Fruit fly (Drosophila melanogaster) whole organism, embryonic: ENCODE data around the gene CG5070.

Experiments
- B-H1 ChIP-seq: fragments of 200-800 bp; sonication (Bioruptor generic); IDR thresholded peaks from 3 replicates; pipeline ENCODE4 v1.3.6; 2022; ENCODE audit warnings: missing biosample characterization, missing genetic modification characterization
- Bdp1 ChIP-seq: fragments of 200-800 bp; sonication (Bioruptor generic); optimal IDR thresholded peaks from 3 replicates; lab custom pipeline; 2016; ENCODE audit warnings: missing biosample characterization, missing genetic modification characterization
- CG10147 ChIP-seq: fragments of 200-800 bp; sonication (Bioruptor generic); optimal IDR thresholded peaks from 2 replicates; lab custom pipeline; 2019; ENCODE audit warnings: missing biosample characterization, mild to moderate bottlenecking, missing genetic modification characterization, moderate library complexity
- CG10267 ChIP-seq: fragments of 200-800 bp; sonication (Bioruptor generic); optimal IDR thresholded peaks from 2 replicates; lab custom pipeline; 2018; ENCODE audit warnings: missing biosample characterization, mild to moderate bottlenecking, missing genetic modification characterization, moderate library complexity
- CG1647 ChIP-seq: fragments of 200-800 bp; sonication (Bioruptor generic); optimal IDR thresholded peaks from 3 replicates; lab custom pipeline; 2016; ENCODE audit warnings: missing biosample characterization, missing genetic modification characterization
- CG16815 ChIP-seq: fragments of 200-800 bp; sonication (Bioruptor generic); optimal IDR thresholded peaks from 3 replicates; lab custom pipeline; 2017; ENCODE audit warnings: missing biosample characterization, mild to moderate bottlenecking, missing genetic modification characterization
- CG2202 ChIP-seq: fragments of 200-800 bp; sonication (Bioruptor generic); optimal IDR thresholded peaks from 2 replicates; lab custom pipeline; 2018; ENCODE audit warnings: missing biosample characterization, mild to moderate bottlenecking, missing genetic modification characterization
- CG2678 ChIP-seq: fragments of 200-800 bp; sonication (Bioruptor generic); optimal IDR thresholded peaks from 3 replicates; lab custom pipeline; 2019; ENCODE audit warnings: missing biosample characterization, mild to moderate bottlenecking, missing genetic modification characterization, moderate library complexity
- CG30403 ChIP-seq: fragments of 200-800 bp; sonication (Bioruptor generic); optimal IDR thresholded peaks from 3 replicates; lab custom pipeline; 2016; ENCODE audit warnings: missing biosample characterization, missing genetic modification characterization
- CG3847 ChIP-seq: fragments of 200-800 bp; sonication (Bioruptor generic); IDR thresholded peaks from 2 replicates; pipeline ENCODE4 v1.3.6; 2022; ENCODE audit warnings: missing biosample characterization, missing genetic modification characterization
- CG4282 ChIP-seq: fragments of 200-800 bp; sonication (Bioruptor generic); optimal IDR thresholded peaks from 2 replicates; lab custom pipeline; 2016; ENCODE audit warnings: missing biosample characterization, missing genetic modification characterization
- CG43689 ChIP-seq: fragments of 200-800 bp; sonication (Bioruptor generic); IDR thresholded peaks from 2 replicates; pipeline ENCODE4 v1.3.6; 2022; ENCODE audit warnings: missing biosample characterization, missing genetic modification characterization
- CG4730 ChIP-seq: fragments of 200-800 bp; sonication (Bioruptor generic); IDR thresholded peaks from 2 replicates; pipeline ENCODE4 v1.3.6; 2022; ENCODE audit warnings: missing biosample characterization, missing genetic modification characterization
- CG6765 ChIP-seq: fragments of 200-800 bp; sonication (Bioruptor generic); optimal IDR thresholded peaks from 3 replicates; lab custom pipeline; 2017; ENCODE audit warnings: missing biosample characterization, mild to moderate bottlenecking, missing genetic modification characterization
- CG7786 ChIP-seq: fragments of 200-800 bp; sonication (Bioruptor generic); optimal IDR thresholded peaks from 2 replicates; lab custom pipeline; 2016; ENCODE audit warnings: missing biosample characterization, missing genetic modification characterization
- CG8388 ChIP-seq: fragments of 200-800 bp; sonication (Bioruptor generic); optimal IDR thresholded peaks from 2 replicates; lab custom pipeline; 2019; ENCODE audit warnings: missing biosample characterization, mild to moderate bottlenecking, missing genetic modification characterization, moderate library complexity
- CG8478 ChIP-seq: fragments of >200 bp; optimal IDR thresholded peaks from 2 replicates; lab custom pipeline; 2018
- CG8924 ChIP-seq: fragments of 200-800 bp; optimal IDR thresholded peaks from 3 replicates; lab custom pipeline; 2019; ENCODE audit warnings: missing biosample characterization, mild to moderate bottlenecking, missing genetic modification characterization, moderate library complexity
- CHES-1-like ChIP-seq: fragments of 200-800 bp; sonication (Bioruptor generic); optimal IDR thresholded peaks from 2 replicates; lab custom pipeline; 2016; ENCODE audit warnings: missing biosample characterization, missing genetic modification characterization
- Fer1 ChIP-seq: fragments of 200-800 bp; sonication (Bioruptor generic); optimal IDR thresholded peaks from 2 replicates; lab custom pipeline; 2017; ENCODE audit warnings: missing biosample characterization, mild to moderate bottlenecking, missing genetic modification characterization
- Fer3 ChIP-seq: fragments of 200-800 bp; sonication (Bioruptor generic); optimal IDR thresholded peaks from 2 replicates; lab custom pipeline; 2018; ENCODE audit warnings: missing biosample characterization, mild to moderate bottlenecking, missing genetic modification characterization, moderate library complexity
- HLH3B ChIP-seq: fragments of 200-800 bp; sonication (Bioruptor generic); IDR thresholded peaks from 2 replicates; pipeline ENCODE4 v1.3.6; 2022; ENCODE audit warnings: missing biosample characterization, missing genetic modification characterization
- Hand ChIP-seq: fragments of 200-800 bp; sonication (Bioruptor generic); optimal IDR thresholded peaks from 2 replicates; lab custom pipeline; 2017; ENCODE audit warnings: mild to moderate bottlenecking, missing biosample characterization, missing genetic modification reagents, missing genetic modification characterization
- Lhr ChIP-seq: fragments of 200-800 bp; sonication (Bioruptor generic); optimal IDR thresholded peaks from 3 replicates; lab custom pipeline; 2017; ENCODE audit warnings: mild to moderate bottlenecking, missing biosample characterization, missing genetic modification reagents, missing genetic modification characterization
- Meics ChIP-seq: fragments of 200-800 bp; sonication (Bioruptor generic); optimal IDR thresholded peaks from 2 replicates; lab custom pipeline; 2017; ENCODE audit warnings: missing biosample characterization, mild to moderate bottlenecking, missing genetic modification characterization
- NC2α ChIP-seq: fragments of 200-800 bp; sonication (Bioruptor generic); optimal IDR thresholded peaks from 2 replicates; lab custom pipeline; 2016; ENCODE audit warnings: missing biosample characterization, missing genetic modification characterization
- NfI ChIP-seq: fragments of 200-800 bp; sonication (Bioruptor generic); optimal IDR thresholded peaks from 3 replicates; lab custom pipeline; 2018; ENCODE audit warnings: missing biosample characterization, mild to moderate bottlenecking, missing genetic modification characterization, moderate library complexity
- Oli ChIP-seq: fragments of 200-800 bp; sonication (Bioruptor generic); optimal IDR thresholded peaks from 2 replicates; lab custom pipeline; 2018; ENCODE audit warnings: missing biosample characterization, mild to moderate bottlenecking, missing genetic modification characterization, moderate library complexity
- Ptx1 ChIP-seq: fragments of 200-800 bp; sonication (Bioruptor generic); IDR thresholded peaks from 2 replicates; pipeline ENCODE4 v1.3.6; 2022; ENCODE audit warnings: missing biosample characterization, missing genetic modification characterization
- Six4 ChIP-seq: fragments of 200-800 bp; sonication (Bioruptor generic); optimal IDR thresholded peaks from 2 replicates; lab custom pipeline; 2016; ENCODE audit warnings: missing biosample characterization, missing genetic modification characterization
- bcd ChIP-seq: fragments of 200-800 bp; sonication (Bioruptor generic); optimal IDR thresholded peaks from 2 replicates; lab custom pipeline; 2017; ENCODE audit warnings: missing biosample characterization, mild to moderate bottlenecking, missing genetic modification characterization
- bsh ChIP-seq, 2 experiments: fragments of 200-800 bp; sonication (Bioruptor generic); optimal IDR thresholded peaks; 2 replicates each; lab custom pipeline; 2017 to 2018; ENCODE audit warnings: mild to moderate bottlenecking in 2 of 2, missing biosample characterization in 2 of 2, missing genetic modification characterization in 2 of 2, moderate library complexity in 1 of 2
- cg ChIP-seq: fragments of 200-800 bp; sonication (Bioruptor generic); optimal IDR thresholded peaks from 3 replicates; lab custom pipeline; 2019; ENCODE audit warnings: missing biosample characterization, mild to moderate bottlenecking, missing genetic modification characterization, moderate library complexity
- ci ChIP-seq: fragments of 200-800 bp; sonication (Bioruptor generic); IDR thresholded peaks from 3 replicates; pipeline ENCODE4 v1.3.6; 2022; ENCODE audit warnings: missing biosample characterization, missing genetic modification characterization
- crp ChIP-seq, 2 experiments: fragments of 200-800 bp; sonication (Bioruptor generic); optimal IDR thresholded peaks; 2 replicates in 1 of 2; 3 replicates in 1 of 2; lab custom pipeline; 2017; ENCODE audit warnings: missing biosample characterization in 2 of 2, missing genetic modification characterization in 2 of 2, mild to moderate bottlenecking in 1 of 2, moderate library complexity in 1 of 2
- dysf ChIP-seq: fragments of 200-800 bp; sonication (Bioruptor generic); IDR thresholded peaks from 3 replicates; pipeline ENCODE4 v1.3.6; 2022; ENCODE audit warnings: missing biosample characterization, missing genetic modification characterization
- fd102C ChIP-seq: fragments of 200-800 bp; sonication (Bioruptor generic); optimal IDR thresholded peaks from 2 replicates; lab custom pipeline; 2018; ENCODE audit warnings: missing biosample characterization, mild to moderate bottlenecking, missing genetic modification characterization, moderate library complexity
- gem ChIP-seq: fragments of 200-800 bp; sonication (Bioruptor generic); optimal IDR thresholded peaks from 2 replicates; lab custom pipeline; 2019; ENCODE audit warnings: missing biosample characterization, mild to moderate bottlenecking, missing genetic modification characterization, moderate library complexity
- grau ChIP-seq: fragments of 200-800 bp; optimal IDR thresholded peaks from 3 replicates; lab custom pipeline; 2019; ENCODE audit warnings: missing biosample characterization, mild to moderate bottlenecking, missing genetic modification characterization, moderate library complexity
- gsb-n ChIP-seq: fragments of 200-800 bp; sonication (Bioruptor generic); optimal IDR thresholded peaks from 3 replicates; lab custom pipeline; 2018; ENCODE audit warnings: missing biosample characterization, mild to moderate bottlenecking, missing genetic modification characterization
- hbn ChIP-seq: fragments of 200-800 bp; sonication (Bioruptor generic); IDR thresholded peaks from 2 replicates; pipeline ENCODE4 v1.3.6; 2022; ENCODE audit warnings: missing biosample characterization, missing genetic modification characterization; ENCODE audit not compliant: partially characterized antibody
- hth ChIP-seq: fragments of >200 bp; optimal IDR thresholded peaks from 2 replicates; lab custom pipeline; 2017; ENCODE audit warnings: inconsistent platforms
- mirr ChIP-seq: fragments of 200-800 bp; sonication (Bioruptor generic); optimal IDR thresholded peaks from 3 replicates; lab custom pipeline; 2018; ENCODE audit warnings: missing biosample characterization, mild to moderate bottlenecking, missing genetic modification characterization
- otp ChIP-seq: fragments of 200-800 bp; sonication (Bioruptor generic); IDR thresholded peaks from 3 replicates; pipeline ENCODE4, ENCODE4 v1.3.6; 2022; ENCODE audit warnings: missing biosample characterization, missing genetic modification characterization
- pros ChIP-seq: fragments of 200-800 bp; sonication (Bioruptor generic); optimal IDR thresholded peaks from 3 replicates; lab custom pipeline; 2019; ENCODE audit warnings: missing biosample characterization, mild to moderate bottlenecking, missing genetic modification characterization, moderate library complexity
- ro ChIP-seq: fragments of 200-800 bp; sonication (Bioruptor generic); IDR thresholded peaks from 2 replicates; pipeline ENCODE4 v1.3.6; 2022; ENCODE audit warnings: missing biosample characterization, missing genetic modification characterization
- row ChIP-seq: fragments of 200-800 bp; sonication (Bioruptor generic); IDR thresholded peaks from 3 replicates; pipeline ENCODE4 v1.3.6; 2022; ENCODE audit warnings: missing biosample characterization, missing genetic modification characterization
- sc ChIP-seq, 3 experiments: fragments of >200 bp in 2 of 3; fragments of 200-800 bp in 1 of 3; sonication (Bioruptor generic) in 1 of 3; optimal IDR thresholded peaks; 2 replicates in 2 of 3; 3 replicates in 1 of 3; lab custom pipeline; 2017; ENCODE audit warnings: mild to moderate bottlenecking in 1 of 3, missing biosample characterization in 1 of 3, missing genetic modification characterization in 1 of 3, missing genetic modification reagents in 1 of 3
- unpg ChIP-seq: fragments of 200-800 bp; sonication (Bioruptor generic); optimal IDR thresholded peaks from 3 replicates; lab custom pipeline; 2018; ENCODE audit warnings: missing biosample characterization, mild to moderate bottlenecking, missing genetic modification characterization, moderate library complexity
- vvl ChIP-seq: fragments of 200-800 bp; sonication (Bioruptor generic); IDR thresholded peaks from 2 replicates; pipeline ENCODE4 v1.3.6; 2022; ENCODE audit warnings: missing biosample characterization, missing genetic modification characterization

The CG5070 gene

dm6 chrX:17170484-17170944, 32.4 kb upstream of the CG5070 start (continued):
- TF ChIP-seq CG8924 (tag; lab: Kevin White, UChicago) (peak; percentile 53), unpg (GFP tag; lab: Kevin White, UChicago) (peak; percentile 57), gem (tag; lab: Kevin White, UChicago) (peak; percentile 60), CG7786 (GFP tag; lab: Kevin White, UChicago) (no peak), CG8478 (lab: Kevin White, UChicago) (no peak), cg (GFP tag; lab: Kevin White, UChicago) (no peak), hth (lab: Kevin White, UChicago) (no peak), CG2202 (tag; lab: Kevin White, UChicago) (no peak), Ptx1 (GFP tag; lab: Robert Waterston, UW) (peak; percentile 55), Fer1 (GFP tag; lab: Kevin White, UChicago) (peak; percentile 61), CG4730 (GFP tag; lab: Robert Waterston, UW) (0 out of 2 replicates have a peak, but pooled peaks have one; percentile 24), Six4 (GFP tag; lab: Kevin White, UChicago) (no peak), Hand (GFP tag; lab: Kevin White, UChicago) (peak; percentile 37), CG10147 (GFP tag; lab: Kevin White, UChicago) (peak; percentile 24), otp (0 out of 3 replicates have a peak, but pooled peaks have one; percentile 44), CG2678 (tag; lab: Kevin White, UChicago) (peak; percentile 68), B-H1 (GFP tag; lab: Robert Waterston, UW) (peak; percentile 17; the same call in 1 of the 3 replicates), mirr (GFP tag; lab: Kevin White, UChicago) (no peak), CG16815 (GFP tag; lab: Kevin White, UChicago) (no peak), ci (GFP tag; lab: Robert Waterston, UW) (0 out of 3 replicates have a peak, but pooled peaks have one; percentile 24), bsh (GFP tag; optimal IDR thresholded peaks at IDR 0.05; lab: Kevin White, UChicago) (peak in 1 of 2 experiments; percentile 66), Fer3 (tag; lab: Kevin White, UChicago) (peak; percentile 58), CG6765 (GFP tag; lab: Kevin White, UChicago) (peak; percentile 24), ro (GFP tag; lab: Robert Waterston, UW) (no peak), bcd (GFP tag; lab: Kevin White, UChicago) (peak; percentile 24), pros (GFP tag; lab: Kevin White, UChicago) (no peak), dysf (peak; percentile 68; the same call in 2 of the 3 replicates), NfI (peak; percentile 42), gsb-n (no peak), fd102C (GFP tag; lab: Kevin White, UChicago) (no peak), Meics (GFP tag; lab: Kevin White, UChicago) (peak; percentile 74), CHES-1-like (GFP tag; lab: Kevin White, UChicago) (no peak), row (GFP tag; lab: Robert Waterston, UW) (peak; percentile 72), crp (GFP tag; optimal IDR thresholded peaks at IDR 0.05; lab: Kevin White, UChicago) (no peak), NC2α (no peak), Oli (tag; lab: Kevin White, UChicago) (peak; percentile 47), HLH3B (GFP tag; lab: Robert Waterston, UW) (peak; percentile 48; the same call in 1 of the 2 replicates), CG3847 (GFP tag; lab: Robert Waterston, UW) (peak; percentile 49), CG4282 (GFP tag; lab: Kevin White, UChicago) (no peak), sc (optimal IDR thresholded peaks at IDR 0.05; lab: Kevin White, UChicago) (no peak), sc (GFP tag; optimal IDR thresholded peaks at IDR 0.05; lab: Kevin White, UChicago) (no peak), CG43689 (GFP tag; lab: Robert Waterston, UW) (no peak), vvl (GFP tag; lab: Robert Waterston, UW) (peak; percentile 58; the same call in 1 of the 2 replicates), CG1647 (GFP tag; lab: Kevin White, UChicago) (no peak), grau (peak; percentile 90), CG10267 (tag; lab: Kevin White, UChicago) (peak; percentile 21), CG30403 (GFP tag; lab: Kevin White, UChicago) (no peak), Lhr (GFP tag; lab: Kevin White, UChicago) (no peak), Bdp1 (GFP tag; lab: Kevin White, UChicago) (no peak), CG8388 (GFP tag; lab: Kevin White, UChicago) (no peak), hbn (GFP tag; lab: Robert Waterston, UW) (no peak)
